Worm (Caenorhabditis elegans): ENCODE data around the gene T25D10.4.

DNA sequence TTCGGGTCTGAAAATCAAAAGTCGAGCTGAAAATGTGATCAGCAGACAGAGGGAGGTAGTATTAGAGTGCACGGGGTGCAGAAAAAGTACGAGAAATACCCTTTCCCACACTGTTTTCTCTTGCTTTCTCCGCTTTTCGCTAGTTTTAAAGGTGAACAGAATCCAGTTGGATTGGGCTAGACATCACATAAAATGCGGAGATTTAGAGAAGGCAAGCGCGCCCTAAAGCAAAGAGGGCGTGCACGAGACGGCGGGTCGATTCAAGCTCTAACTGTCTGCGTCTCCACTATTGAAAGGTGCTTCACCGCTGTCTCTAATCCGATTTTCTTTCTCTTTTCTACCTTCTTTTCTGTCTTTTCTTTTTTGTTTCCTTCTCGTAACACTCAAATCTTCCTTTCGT lies 40.0 kb downstream of the T25D10.4 start:
- no peak for TF ChIP-seq F13C5.2 (tag; optimal IDR thresholded peaks at IDR 0.05)
- TF ChIP-seq ama-1 (optimal IDR thresholded peaks at IDR 0.05), result no peak
- TF ChIP-seq sea-1 (GFP tag; conservative IDR thresholded peaks at IDR 0.05), result no peak
- TF ChIP-seq hmbx-1 (tag; optimal IDR thresholded peaks at IDR 0.05), result no peak
- TF ChIP-seq ceh-13 (GFP tag; optimal IDR thresholded peaks at IDR 0.05), result no peak
- TF ChIP-seq scrt-1 (GFP tag; IDR thresholded peaks at IDR 0.05), result no peak
- no peak for TF ChIP-seq tbx-11 (GFP tag; IDR thresholded peaks at IDR 0.05)
- peak; percentile 50 for TF ChIP-seq hmg-4 (GFP tag; optimal IDR thresholded peaks at IDR 0.05)
- no peak for TF ChIP-seq flt-1 (GFP tag; IDR thresholded peaks at IDR 0.05)
- no peak for TF ChIP-seq pes-1 (GFP tag; IDR thresholded peaks at IDR 0.05)
